Worm (Caenorhabditis elegans) whole organism, L2 larva: Measurements from ENCODE around the gene let-23.

Source experiments
- aly-2 ChIP-seq: fragments of 150-350 bp; optimal IDR thresholded peaks from 2 replicates; lab custom pipeline; 2014; ENCODE audit warnings: missing biosample characterization, missing genetic modification characterization
- gmeb-1 ChIP-seq: fragments of 150-350 bp; optimal IDR thresholded peaks from 2 replicates; lab custom pipeline; 2014; ENCODE audit warnings: missing biosample characterization, missing genetic modification characterization
- nhr-25 ChIP-seq: fragments of 150-350 bp; sonication (generic microtip); optimal IDR thresholded peaks from 3 replicates; lab custom pipeline; 2014; ENCODE audit warnings: missing biosample characterization, missing genetic modification characterization
- nhr-6 ChIP-seq: fragments of 150-350 bp; optimal IDR thresholded peaks from 2 replicates; lab custom pipeline; 2014; ENCODE audit warnings: missing biosample characterization, missing genetic modification characterization

DNA sequence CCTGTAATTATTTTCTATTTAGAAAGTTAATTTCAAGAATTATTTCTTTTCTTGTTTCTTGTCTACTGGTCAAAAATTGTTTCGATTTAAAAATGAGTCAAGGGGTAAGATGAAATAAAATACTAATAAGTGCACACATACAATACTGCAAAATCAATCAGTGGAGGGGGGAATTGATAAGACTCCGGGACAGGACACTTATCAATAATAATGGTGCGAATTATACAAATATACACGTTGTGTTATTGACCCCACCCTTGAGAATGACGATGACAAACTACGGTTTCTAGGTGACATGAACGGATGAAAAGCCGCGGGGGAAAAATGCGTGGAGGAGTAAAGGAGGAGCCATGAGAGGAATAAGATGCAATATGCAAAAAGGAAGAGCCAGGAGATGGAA is 16.2 kb upstream of the let-23 start:
- TF ChIP-seq gmeb-1 (tag; lab: Kevin White, UChicago) = no peak
- TF ChIP-seq aly-2 (tag; lab: Kevin White, UChicago) = no peak
- TF ChIP-seq nhr-6 (tag; lab: Kevin White, UChicago) = no peak
- no peak for TF ChIP-seq nhr-25
